Worm (Caenorhabditis elegans) whole organism, young adult: Measurements from ENCODE around the gene clik-2.

ENCODE experiments used
- B0019.2 ChIP-seq: fragments of 200-800 bp; sonication (Bioruptor generic); conservative IDR thresholded peaks from 2 replicates; pipeline ENCODE4 v1.3.6; 2022; ENCODE audit warnings: missing genetic modification reagents, missing genetic modification characterization, missing compliant biosample characterization
- B0035.1 ChIP-seq: sonication (generic microtip); optimal IDR thresholded peaks from 2 replicates; lab custom pipeline; 2016; ENCODE audit warnings: missing genetic modification characterization, mild to moderate bottlenecking, missing compliant biosample characterization, missing genotype, missing genetic modification reagents
- B0336.3 ChIP-seq: fragments of 200-800 bp; sonication (Bioruptor generic); IDR thresholded peaks from 2 replicates; pipeline ENCODE4 v1.3.6; 2022; ENCODE audit warnings: missing genetic modification characterization, missing compliant biosample characterization
- D2030.7 ChIP-seq: fragments of 200-800 bp; sonication (Bioruptor generic); IDR thresholded peaks from 2 replicates; pipeline ENCODE4 v1.3.6; 2022; ENCODE audit warnings: missing genetic modification reagents, missing genetic modification characterization, missing compliant biosample characterization
- F10E7.11 ChIP-seq: sonication (generic microtip); optimal IDR thresholded peaks from 2 replicates; lab custom pipeline; 2017; ENCODE audit warnings: mild to moderate bottlenecking, missing genetic modification characterization, moderate library complexity, missing compliant biosample characterization
- F49E8.2 ChIP-seq: sonication (generic microtip); optimal IDR thresholded peaks from 3 replicates; lab custom pipeline; 2017; ENCODE audit warnings: missing genetic modification characterization, mild to moderate bottlenecking, missing compliant biosample characterization, antibody characterized with exemption, moderate library complexity; ENCODE audit not compliant: insufficient read depth
- T07F8.4 ChIP-seq: sonication (generic microtip); optimal IDR thresholded peaks from 2 replicates; lab custom pipeline; 2016; ENCODE audit warnings: mild to moderate bottlenecking, missing genetic modification characterization, moderate library complexity, missing compliant biosample characterization
- Y53G8AR.9 ChIP-seq: fragments of 200-800 bp; sonication (Bioruptor generic); conservative IDR thresholded peaks from 2 replicates; pipeline ENCODE4 v1.3.6; 2022; ENCODE audit warnings: missing genetic modification reagents, missing genetic modification characterization, missing compliant biosample characterization
- Y56A3A.18 ChIP-seq: fragments of 200-800 bp; sonication (Bioruptor generic); IDR thresholded peaks from 2 replicates; pipeline ENCODE4 v1.3.6; 2022; ENCODE audit warnings: missing genetic modification reagents, missing genetic modification characterization, missing compliant biosample characterization
- Y95B8A.8 ChIP-seq: fragments of 200-800 bp; sonication (Bioruptor generic); IDR thresholded peaks from 2 replicates; pipeline ENCODE4 v1.3.6; 2022; ENCODE audit warnings: missing genetic modification reagents, missing genetic modification characterization, missing compliant biosample characterization
- ZK185.1 ChIP-seq: sonication (generic microtip); optimal IDR thresholded peaks from 2 replicates; lab custom pipeline; 2016; ENCODE audit warnings: mild to moderate bottlenecking, missing genetic modification characterization, missing compliant biosample characterization; ENCODE audit not compliant: poor library complexity, severe bottlenecking
- aptf-2 ChIP-seq: fragments of 200-800 bp; sonication (Bioruptor generic); conservative IDR thresholded peaks from 2 replicates; pipeline ENCODE4 v1.3.6; 2022; ENCODE audit warnings: missing genetic modification reagents, missing genetic modification characterization, missing compliant biosample characterization
- atf-7 ChIP-seq: sonication (generic microtip); optimal IDR thresholded peaks from 2 replicates; lab custom pipeline; 2017; ENCODE audit warnings: mild to moderate bottlenecking, missing genetic modification characterization, missing compliant biosample characterization
- attf-6 ChIP-seq: fragments of 200-800 bp; sonication (Bioruptor generic); IDR thresholded peaks from 2 replicates; pipeline ENCODE4 v1.3.6; 2022; ENCODE audit warnings: missing genetic modification reagents, missing genetic modification characterization, missing compliant biosample characterization
- bed-1 ChIP-seq: fragments of 200-800 bp; sonication (Bioruptor generic); IDR thresholded peaks from 2 replicates; pipeline ENCODE4 v1.3.6; 2022; ENCODE audit warnings: missing genetic modification reagents, missing genetic modification characterization, missing compliant biosample characterization
- cebp-2 ChIP-seq: fragments of 200-800 bp; sonication (Bioruptor generic); IDR thresholded peaks from 2 replicates; pipeline ENCODE4 v1.3.6; 2022; ENCODE audit warnings: missing genetic modification characterization, missing compliant biosample characterization
- ceh-27 ChIP-seq: fragments of 200-800 bp; sonication (Bioruptor generic); optimal IDR thresholded peaks from 2 replicates; lab custom pipeline; 2018; ENCODE audit warnings: mild to moderate bottlenecking, missing genetic modification characterization, moderate library complexity, missing compliant biosample characterization
- ceh-58 ChIP-seq: fragments of 200-800 bp; sonication (Bioruptor generic); IDR thresholded peaks from 2 replicates; pipeline ENCODE4 v1.3.6; 2022; ENCODE audit warnings: missing genetic modification characterization, missing compliant biosample characterization
- ceh-91 ChIP-seq: fragments of 200-800 bp; sonication (Bioruptor generic); IDR thresholded peaks from 2 replicates; pipeline ENCODE4 v1.3.6; 2022; ENCODE audit warnings: missing genetic modification reagents, missing genetic modification characterization, missing compliant biosample characterization
- chd-7 ChIP-seq: sonication (generic microtip); optimal IDR thresholded peaks from 2 replicates; lab custom pipeline; 2016; ENCODE audit warnings: mild to moderate bottlenecking, missing genetic modification characterization, moderate library complexity, missing compliant biosample characterization
- dox-1 ChIP-seq: fragments of 200-800 bp; sonication (Bioruptor generic); IDR thresholded peaks from 2 replicates; pipeline ENCODE4 v1.3.6; 2022; ENCODE audit warnings: missing genetic modification reagents, missing genetic modification characterization, missing compliant biosample characterization
- dpff-1 ChIP-seq: sonication (generic microtip); optimal IDR thresholded peaks from 2 replicates; lab custom pipeline; 2017; ENCODE audit warnings: mild to moderate bottlenecking, missing genetic modification characterization, missing compliant biosample characterization
- ets-4 ChIP-seq: fragments of 200-800 bp; sonication (Bioruptor generic); optimal IDR thresholded peaks from 2 replicates; lab custom pipeline; 2018; ENCODE audit warnings: mild to moderate bottlenecking, missing genetic modification characterization, missing compliant biosample characterization
- fkh-3 ChIP-seq: sonication (generic microtip); optimal IDR thresholded peaks from 2 replicates; lab custom pipeline; 2016; ENCODE audit warnings: mild to moderate bottlenecking, missing genetic modification characterization, missing compliant biosample characterization
- hlh-12 ChIP-seq: sonication (generic microtip); optimal IDR thresholded peaks from 2 replicates; lab custom pipeline; 2016; ENCODE audit warnings: missing genetic modification characterization, missing compliant biosample characterization
- hmg-20 ChIP-seq: fragments of 200-800 bp; sonication (Bioruptor generic); IDR thresholded peaks from 2 replicates; pipeline ENCODE4 v1.3.6; 2022; ENCODE audit warnings: missing genetic modification reagents, missing genetic modification characterization, missing compliant biosample characterization
- lin-26 ChIP-seq: fragments of 200-800 bp; sonication (Bioruptor generic); IDR thresholded peaks from 2 replicates; pipeline ENCODE4 v1.3.6; 2022; ENCODE audit warnings: missing genetic modification reagents, missing genetic modification characterization, missing compliant biosample characterization
- lsl-1 ChIP-seq: fragments of 200-800 bp; sonication (Bioruptor generic); optimal IDR thresholded peaks from 2 replicates; lab custom pipeline; 2018; ENCODE audit warnings: mild to moderate bottlenecking, missing genetic modification characterization, moderate library complexity, missing compliant biosample characterization
- lsy-27 ChIP-seq: sonication (generic microtip); optimal IDR thresholded peaks from 2 replicates; lab custom pipeline; 2017; ENCODE audit warnings: missing genetic modification characterization, mild to moderate bottlenecking, missing compliant biosample characterization, antibody characterized with exemption, missing genotype, borderline replicate concordance; ENCODE audit not compliant: insufficient read depth
- madf-6 ChIP-seq: fragments of 200-800 bp; sonication (Bioruptor generic); IDR thresholded peaks from 2 replicates; pipeline ENCODE4 v1.3.6; 2022; ENCODE audit warnings: missing genetic modification reagents, missing genetic modification characterization, missing compliant biosample characterization
- mes-4 ChIP-seq: sonication (generic microtip); optimal IDR thresholded peaks from 2 replicates; lab custom pipeline; 2016; ENCODE audit warnings: missing genotype, missing genetic modification characterization, missing compliant biosample characterization
- nfya-1 ChIP-seq: sonication (generic microtip); optimal IDR thresholded peaks from 2 replicates; lab custom pipeline; 2017; ENCODE audit warnings: antibody characterized with exemption, missing compliant biosample characterization, missing genetic modification characterization, borderline replicate concordance; ENCODE audit not compliant: insufficient read depth
- nfya-2 ChIP-seq: fragments of 200-800 bp; sonication (Bioruptor generic); IDR thresholded peaks from 2 replicates; pipeline ENCODE4 v1.3.6; 2022; ENCODE audit warnings: missing genetic modification reagents, missing genetic modification characterization, missing compliant biosample characterization
- nhr-27 ChIP-seq: fragments of 200-800 bp; sonication (Bioruptor generic); optimal IDR thresholded peaks from 2 replicates; lab custom pipeline; 2018; ENCODE audit warnings: mild to moderate bottlenecking, missing genetic modification characterization, moderate library complexity, missing compliant biosample characterization
- pbrm-1 ChIP-seq: fragments of 200-800 bp; sonication (Bioruptor generic); IDR thresholded peaks from 2 replicates; pipeline ENCODE4 v1.3.6; 2022; ENCODE audit warnings: missing genetic modification reagents, missing genetic modification characterization, missing compliant biosample characterization
- rcor-1 ChIP-seq: fragments of 200-800 bp; sonication (Bioruptor generic); IDR thresholded peaks from 2 replicates; pipeline ENCODE4 v1.3.6; 2022; ENCODE audit warnings: missing genetic modification reagents, missing genetic modification characterization, missing compliant biosample characterization
- rec-8 ChIP-seq, 2 experiments: sonication (generic microtip); optimal IDR thresholded peaks; 2 replicates each; lab custom pipeline; 2016; ENCODE audit warnings: mild to moderate bottlenecking in 2 of 2, missing genetic modification characterization in 2 of 2, missing genetic modification reagents in 2 of 2, missing genotype in 2 of 2, missing biosample characterization in 1 of 2, missing compliant biosample characterization in 1 of 2, moderate library complexity in 1 of 2
- sdz-38 ChIP-seq: sonication (generic microtip); optimal IDR thresholded peaks from 2 replicates; lab custom pipeline; 2016; ENCODE audit warnings: missing genotype, missing genetic modification characterization, missing compliant biosample characterization
- snpc-4 ChIP-seq, 5 experiments: fragments of 150-350 bp in 1 of 5; sonication (generic microtip) in 4 of 5; optimal IDR thresholded peaks; 2 replicates each; lab custom pipeline; 2014 to 2018; ENCODE audit warnings: missing genetic modification characterization in 5 of 5, missing biosample characterization in 3 of 5, antibody characterized with exemption in 2 of 5, mild to moderate bottlenecking in 2 of 5, missing compliant biosample characterization in 2 of 5, missing genotype in 2 of 5, moderate library complexity in 2 of 5, missing genetic modification reagents in 1 of 5
- tbx-9 ChIP-seq: sonication (generic microtip); optimal IDR thresholded peaks from 2 replicates; lab custom pipeline; 2016; ENCODE audit warnings: borderline replicate concordance, missing genetic modification characterization, inconsistent platforms, missing compliant biosample characterization
- unc-130 ChIP-seq: sonication (generic microtip); optimal IDR thresholded peaks from 2 replicates; lab custom pipeline; 2016; ENCODE audit warnings: missing genetic modification reagents, missing genetic modification characterization, missing compliant biosample characterization
- ztf-18 ChIP-seq: sonication (generic microtip); optimal IDR thresholded peaks from 2 replicates; lab custom pipeline; 2016; ENCODE audit warnings: missing genotype, mild to moderate bottlenecking, missing genetic modification characterization, missing compliant biosample characterization
- ztf-22 ChIP-seq: fragments of 200-800 bp; sonication (Bioruptor generic); optimal IDR thresholded peaks from 2 replicates; lab custom pipeline; 2018; ENCODE audit warnings: mild to moderate bottlenecking, missing genetic modification characterization, moderate library complexity, missing compliant biosample characterization
- ztf-26 ChIP-seq: sonication (generic microtip); optimal IDR thresholded peaks from 2 replicates; lab custom pipeline; 2017; ENCODE audit warnings: missing genetic modification characterization, missing compliant biosample characterization
- ztf-3 ChIP-seq: fragments of 200-800 bp; sonication (Bioruptor generic); optimal IDR thresholded peaks from 2 replicates; lab custom pipeline; 2018; ENCODE audit warnings: mild to moderate bottlenecking, missing genetic modification characterization, missing compliant biosample characterization

clik-2 gene

DNA sequence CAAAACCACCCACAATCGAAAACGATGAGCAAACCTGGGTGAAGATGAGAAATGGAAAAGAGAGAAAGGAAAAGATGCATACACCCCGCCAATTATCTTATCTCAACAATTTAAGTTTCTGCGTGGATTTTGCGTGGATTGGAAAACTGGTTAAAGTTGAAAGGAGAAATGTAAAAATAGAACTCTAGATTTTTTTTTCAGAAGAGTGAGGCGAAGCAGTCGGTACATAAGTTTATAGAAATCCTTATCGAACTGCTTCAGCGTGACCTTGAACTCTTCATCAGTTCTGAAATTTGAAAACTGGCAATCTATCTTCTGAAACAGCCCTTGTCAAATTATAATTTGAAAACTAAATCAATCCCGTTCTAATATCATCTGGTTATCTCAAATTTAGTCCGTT, at the start of gene clik-2:
clik-2 (minus strand) TSS at position 101 of the 400 bp plus-strand sequence.
- TF ChIP-seq nfya-2 (no peak), ceh-27 (GFP tag; lab: Kevin White, UChicago) (no peak), B0035.1 (tag; lab: Kevin White, UChicago) (no peak), ztf-18 (tag; lab: Kevin White, UChicago) (no peak), cebp-2 (no peak), rcor-1 (GFP tag; lab: Robert Waterston, UW) (no peak), ceh-91 (GFP tag; lab: Robert Waterston, UW) (no peak), ceh-58 (no peak), ztf-26 (tag; lab: Kevin White, UChicago) (no peak), madf-6 (GFP tag; lab: Robert Waterston, UW) (no peak)

ce11 chrX:7736171-7736570, 47.2 kb upstream of the clik-2 start, which contains the start of gene set-12:
TSS of gene set-12 (minus strand) at chrX:7736271.
- no peak for TF ChIP-seq pbrm-1
- TF ChIP-seq dpff-1 (tag; lab: Kevin White, UChicago), result no peak
- TF ChIP-seq lsl-1 (GFP tag; lab: Kevin White, UChicago), result no peak
- no peak for TF ChIP-seq ztf-22 (GFP tag; lab: Kevin White, UChicago)
- TF ChIP-seq aptf-2, result no peak
- TF ChIP-seq D2030.7 (GFP tag; lab: Robert Waterston, UW), result no peak
- TF ChIP-seq mes-4 (tag; lab: Kevin White, UChicago), result no peak
- no peak for TF ChIP-seq ets-4 (GFP tag; lab: Kevin White, UChicago)
- TF ChIP-seq ztf-26 (tag; lab: Kevin White, UChicago), result no peak
- no peak for TF ChIP-seq Y95B8A.8 (GFP tag; lab: Robert Waterston, UW)
- no peak for TF ChIP-seq fkh-3 (tag; lab: Kevin White, UChicago)
- TF ChIP-seq F49E8.2 (tag; lab: Kevin White, UChicago), result no peak
- TF ChIP-seq, all 124 proteins: peak for 0

- TF ChIP-seq lsy-27 (tag; lab: Kevin White, UChicago) (no peak), ztf-3 (GFP tag; lab: Kevin White, UChicago) (no peak), attf-6 (no peak), hmg-20 (GFP tag; lab: Robert Waterston, UW) (no peak), ZK185.1 (no peak), Y56A3A.18 (GFP tag; lab: Robert Waterston, UW) (peak; percentile 82), chd-7 (tag; lab: Kevin White, UChicago) (no peak), mes-4 (tag; lab: Kevin White, UChicago) (no peak), lin-26 (GFP tag; lab: Robert Waterston, UW) (0 out of 2 replicates have a peak, but pooled peaks have one; percentile 4), hlh-12 (tag; lab: Kevin White, UChicago) (no peak), pbrm-1 (no peak), B0336.3 (GFP tag; lab: Robert Waterston, UW) (peak; percentile 60; the same call in 1 of the 2 replicates), T07F8.4 (no peak), nhr-27 (no peak), unc-130 (GFP tag; lab: Kevin White, UChicago) (no peak), Y53G8AR.9 (peak; percentile 24; the same call in 1 of the 2 replicates), snpc-4 (GFP tag; optimal IDR thresholded peaks at IDR 0.05; lab: Kevin White, UChicago) (no peak), snpc-4 (tag; optimal IDR thresholded peaks at IDR 0.05; lab: Kevin White, UChicago) (no peak), aptf-2 (no peak), dox-1 (no peak), tbx-9 (no peak), sdz-38 (tag; lab: Kevin White, UChicago) (no peak), F10E7.11 (tag; lab: Kevin White, UChicago) (no peak), atf-7 (tag; lab: Kevin White, UChicago) (peak; percentile 23), bed-1 (GFP tag; lab: Robert Waterston, UW) (no peak), nfya-1 (tag; lab: Kevin White, UChicago) (no peak), B0019.2 (no peak), rec-8 (tag; optimal IDR thresholded peaks at IDR 0.05; lab: Kevin White, UChicago) (no peak)
Measured at ce11 chrX:7733571-7733970, 44.6 kb upstream of the clik-2 start.
